Worm (Caenorhabditis elegans) whole organism, young adult: ENCODE results near the gene cysl-3.

ENCODE experiments used
- dpff-1 ChIP-seq: sonication (generic microtip); optimal IDR thresholded peaks from 2 replicates; lab custom pipeline; 2017; ENCODE audit warnings: mild to moderate bottlenecking, missing genetic modification characterization, missing compliant biosample characterization
- ekl-4 ChIP-seq: fragments of 200-800 bp; sonication (Bioruptor generic); IDR thresholded peaks from 2 replicates; pipeline ENCODE4 v1.3.6; 2022; ENCODE audit warnings: missing genetic modification reagents, missing genetic modification characterization, missing compliant biosample characterization
- snpc-4 ChIP-seq, 5 experiments: fragments of 150-350 bp in 1 of 5; sonication (generic microtip) in 4 of 5; optimal IDR thresholded peaks; 2 replicates each; lab custom pipeline; 2014 to 2018; ENCODE audit warnings: missing genetic modification characterization in 5 of 5, missing biosample characterization in 3 of 5, antibody characterized with exemption in 2 of 5, mild to moderate bottlenecking in 2 of 5, missing compliant biosample characterization in 2 of 5, missing genotype in 2 of 5, moderate library complexity in 2 of 5, missing genetic modification reagents in 1 of 5
- sptf-2 ChIP-seq: fragments of 200-800 bp; sonication (Bioruptor generic); optimal IDR thresholded peaks from 2 replicates; lab custom pipeline; 2018; ENCODE audit warnings: mild to moderate bottlenecking, missing genetic modification characterization, missing compliant biosample characterization
- ztf-22 ChIP-seq: fragments of 200-800 bp; sonication (Bioruptor generic); optimal IDR thresholded peaks from 2 replicates; lab custom pipeline; 2018; ENCODE audit warnings: mild to moderate bottlenecking, missing genetic modification characterization, moderate library complexity, missing compliant biosample characterization

- no peak for TF ChIP-seq dpff-1 (tag; lab: Kevin White, UChicago)
- no peak for TF ChIP-seq snpc-4 (GFP tag; optimal IDR thresholded peaks at IDR 0.05; lab: Kevin White, UChicago)
- no peak for TF ChIP-seq snpc-4 (tag; optimal IDR thresholded peaks at IDR 0.05; lab: Kevin White, UChicago)
- no peak for TF ChIP-seq sptf-2 (GFP tag; lab: Kevin White, UChicago)
- TF ChIP-seq ztf-22, result no peak
- no peak for TF ChIP-seq ekl-4 (GFP tag; lab: Robert Waterston, UW)
These were observed 25.6 kb downstream of the cysl-3 start for ce11 chrV:3750328-3750727.
